Worm (Caenorhabditis elegans) whole organism, young adult: ENCODE measurements around the gene ZK1098.9.

Experiments used
- F39B2.1 ChIP-seq: fragments of 200-800 bp; sonication (Bioruptor generic); IDR thresholded peaks from 2 replicates; pipeline ENCODE4 v1.3.6; 2022; ENCODE audit warnings: missing genetic modification reagents, missing genetic modification characterization, missing compliant biosample characterization
- ama-1 ChIP-seq, 3 experiments: fragments of 150-350 bp in 1 of 3; sonication (generic microtip) in 2 of 3; optimal IDR thresholded peaks; 2 replicates each; lab custom pipeline; 2014 to 2018; ENCODE audit warnings: missing biosample characterization in 2 of 3, missing genetic modification characterization in 2 of 3, missing genetic modification reagents in 2 of 3
- attf-5 ChIP-seq: fragments of 200-800 bp; sonication (Bioruptor generic); optimal IDR thresholded peaks from 2 replicates; lab custom pipeline; 2018; ENCODE audit warnings: mild to moderate bottlenecking, missing genetic modification characterization, missing compliant biosample characterization
- bed-1 ChIP-seq: fragments of 200-800 bp; sonication (Bioruptor generic); IDR thresholded peaks from 2 replicates; pipeline ENCODE4 v1.3.6; 2022; ENCODE audit warnings: missing genetic modification reagents, missing genetic modification characterization, missing compliant biosample characterization
- chd-7 ChIP-seq: sonication (generic microtip); optimal IDR thresholded peaks from 2 replicates; lab custom pipeline; 2016; ENCODE audit warnings: mild to moderate bottlenecking, missing genetic modification characterization, moderate library complexity, missing compliant biosample characterization
- dpl-1 ChIP-seq: fragments of 150-350 bp; optimal IDR thresholded peaks from 2 replicates; lab custom pipeline; 2014; ENCODE audit warnings: missing biosample characterization, missing genetic modification reagents, missing genetic modification characterization
- let-526 ChIP-seq: fragments of 200-800 bp; sonication (Bioruptor generic); IDR thresholded peaks from 2 replicates; pipeline ENCODE4 v1.3.6; 2022; ENCODE audit warnings: missing genetic modification reagents, missing genetic modification characterization, missing compliant biosample characterization
- lin-40 ChIP-seq: sonication (generic microtip); optimal IDR thresholded peaks from 2 replicates; lab custom pipeline; 2016; ENCODE audit warnings: missing genetic modification characterization, mild to moderate bottlenecking, missing compliant biosample characterization, missing genotype, missing genetic modification reagents
- lsy-27 ChIP-seq: sonication (generic microtip); optimal IDR thresholded peaks from 2 replicates; lab custom pipeline; 2017; ENCODE audit warnings: missing genetic modification characterization, mild to moderate bottlenecking, missing compliant biosample characterization, antibody characterized with exemption, missing genotype, borderline replicate concordance; ENCODE audit not compliant: insufficient read depth
- pha-4 ChIP-seq: fragments of 150-350 bp; sonication (generic microtip); optimal IDR thresholded peaks from 2 replicates; lab custom pipeline; 2014; ENCODE audit warnings: missing biosample characterization, missing genetic modification reagents, missing genetic modification characterization
- snpc-4 ChIP-seq, 5 experiments: fragments of 150-350 bp in 1 of 5; sonication (generic microtip) in 4 of 5; optimal IDR thresholded peaks; 2 replicates each; lab custom pipeline; 2014 to 2018; ENCODE audit warnings: missing genetic modification characterization in 5 of 5, missing biosample characterization in 3 of 5, antibody characterized with exemption in 2 of 5, mild to moderate bottlenecking in 2 of 5, missing compliant biosample characterization in 2 of 5, missing genotype in 2 of 5, moderate library complexity in 2 of 5, missing genetic modification reagents in 1 of 5

DNA sequence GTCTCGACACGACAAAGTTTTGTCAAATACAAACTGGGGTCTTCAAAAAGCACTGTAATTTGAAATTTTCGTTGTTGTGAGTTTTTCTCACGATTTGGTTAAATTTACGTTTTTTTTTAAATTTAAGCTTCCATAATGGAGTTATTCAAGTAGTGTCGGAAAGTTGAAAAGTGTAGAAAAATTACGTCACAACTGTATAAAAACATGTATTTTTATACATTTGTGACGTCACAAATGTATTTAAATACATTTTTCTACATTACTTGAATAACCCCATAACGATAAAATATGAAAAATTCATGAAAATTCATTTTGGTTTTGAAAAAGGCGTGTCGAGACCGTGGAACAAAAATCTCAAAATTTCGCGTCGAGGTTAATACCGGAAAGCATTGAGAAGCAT is 46.8 kb upstream of the ZK1098.9 start:
- TF ChIP-seq ama-1 (optimal IDR thresholded peaks at IDR 0.05; lab: Kevin White, UChicago) = no peak
- TF ChIP-seq ama-1 (GFP tag; optimal IDR thresholded peaks at IDR 0.05; lab: Kevin White, UChicago) = no peak
- no peak for TF ChIP-seq lin-40
- no peak for TF ChIP-seq snpc-4 (GFP tag; optimal IDR thresholded peaks at IDR 0.05; lab: Kevin White, UChicago)
- no peak for TF ChIP-seq snpc-4 (tag; optimal IDR thresholded peaks at IDR 0.05; lab: Kevin White, UChicago)
- no peak for TF ChIP-seq chd-7 (tag; lab: Kevin White, UChicago)
- no peak for TF ChIP-seq bed-1 (GFP tag; lab: Robert Waterston, UW)
- TF ChIP-seq dpl-1 (GFP tag; lab: Kevin White, UChicago) = no peak
- no peak for TF ChIP-seq attf-5 (GFP tag; lab: Kevin White, UChicago)
- no peak for TF ChIP-seq F39B2.1 (GFP tag; lab: Robert Waterston, UW)
- no peak for TF ChIP-seq pha-4 (tag; lab: Kevin White, UChicago)
- TF ChIP-seq lsy-27 = no peak
- TF ChIP-seq let-526 (GFP tag; lab: Robert Waterston, UW) = no peak
